Fruit fly (Drosophila melanogaster) whole organism: ENCODE data around the gene dan.
A peak's percentile ranks its signal among the peaks of the same experiment; 100 is the strongest.

Experiments
- CG8478 ChIP-seq: fragments of >200 bp; optimal IDR thresholded peaks from 2 replicates; lab custom pipeline; 2018; ENCODE audit warnings: inconsistent platforms
- Dll ChIP-seq: fragments of >200 bp; optimal IDR thresholded peaks from 2 replicates; lab custom pipeline; 2017
- EcR ChIP-seq, 2 experiments: fragments of >200 bp; optimal IDR thresholded peaks; 2 replicates each; lab custom pipeline; 2017; ENCODE audit warnings: missing biosample characterization in 2 of 2, missing genetic modification characterization in 2 of 2, missing genetic modification reagents in 2 of 2
- pan ChIP-seq: fragments of >200 bp; optimal IDR thresholded peaks from 2 replicates; lab custom pipeline; 2017
- psq ChIP-seq: fragments of >200 bp; optimal IDR thresholded peaks from 2 replicates; lab custom pipeline; 2017
- usp ChIP-seq: fragments of >200 bp; optimal IDR thresholded peaks from 2 replicates; lab custom pipeline; 2017; ENCODE audit warnings: missing biosample characterization, missing genetic modification characterization, mixed read lengths

The dan gene

DNA sequence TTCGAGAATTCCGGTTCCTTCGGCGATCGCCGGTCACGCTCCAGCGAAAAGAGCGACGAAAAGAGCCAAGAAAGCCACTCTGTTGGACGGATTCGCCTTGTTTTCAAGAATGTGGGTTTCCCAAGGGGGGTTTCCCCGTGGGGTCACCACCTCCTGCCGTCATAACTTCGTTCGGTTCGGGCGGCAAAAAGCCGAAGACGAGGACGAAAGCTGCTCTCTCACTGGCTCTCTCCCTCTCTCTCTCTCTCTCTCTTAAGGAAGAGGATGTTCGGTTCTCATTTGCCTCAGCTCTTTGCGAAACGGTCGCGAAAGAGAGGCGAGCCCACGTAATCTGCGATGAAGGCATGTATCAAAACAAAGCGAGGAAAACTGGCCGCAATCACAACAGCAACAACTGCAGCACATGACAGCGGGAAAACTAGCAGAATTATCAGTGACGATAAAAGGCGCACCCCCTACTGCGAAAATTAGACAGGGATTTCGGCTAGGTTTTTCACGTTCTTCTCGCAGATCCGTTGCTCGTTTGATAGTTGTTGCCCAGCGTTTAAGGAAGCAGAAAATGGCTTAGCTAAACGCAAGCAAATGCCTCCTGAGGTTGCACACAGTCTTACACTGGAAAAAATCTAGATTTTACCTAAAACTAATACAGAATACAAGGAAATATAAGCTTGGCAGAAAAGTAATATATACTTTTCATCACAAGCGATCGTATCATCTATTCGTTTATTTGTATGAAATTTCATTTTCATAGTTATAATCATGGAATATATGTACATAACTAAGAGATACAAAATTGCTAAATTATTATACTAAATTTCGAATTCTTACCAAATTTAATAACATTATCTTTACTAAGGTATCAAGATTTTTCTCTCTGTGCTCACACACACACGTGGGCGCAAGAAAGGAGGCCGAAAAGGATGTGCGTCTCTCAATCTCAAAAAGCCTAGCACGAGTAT is at the start of gene dan:
TSS of gene dan (plus strand) at position 900 of the 959 bp plus-strand sequence.
- TF ChIP-seq CG8478 (lab: Kevin White, UChicago) (no peak), Dll (no peak), usp (no peak), psq (no peak), pan (lab: Kevin White, UChicago) (no peak), EcR (GFP tag; optimal IDR thresholded peaks at IDR 0.05; lab: Kevin White, UChicago) (no peak)

DNA sequence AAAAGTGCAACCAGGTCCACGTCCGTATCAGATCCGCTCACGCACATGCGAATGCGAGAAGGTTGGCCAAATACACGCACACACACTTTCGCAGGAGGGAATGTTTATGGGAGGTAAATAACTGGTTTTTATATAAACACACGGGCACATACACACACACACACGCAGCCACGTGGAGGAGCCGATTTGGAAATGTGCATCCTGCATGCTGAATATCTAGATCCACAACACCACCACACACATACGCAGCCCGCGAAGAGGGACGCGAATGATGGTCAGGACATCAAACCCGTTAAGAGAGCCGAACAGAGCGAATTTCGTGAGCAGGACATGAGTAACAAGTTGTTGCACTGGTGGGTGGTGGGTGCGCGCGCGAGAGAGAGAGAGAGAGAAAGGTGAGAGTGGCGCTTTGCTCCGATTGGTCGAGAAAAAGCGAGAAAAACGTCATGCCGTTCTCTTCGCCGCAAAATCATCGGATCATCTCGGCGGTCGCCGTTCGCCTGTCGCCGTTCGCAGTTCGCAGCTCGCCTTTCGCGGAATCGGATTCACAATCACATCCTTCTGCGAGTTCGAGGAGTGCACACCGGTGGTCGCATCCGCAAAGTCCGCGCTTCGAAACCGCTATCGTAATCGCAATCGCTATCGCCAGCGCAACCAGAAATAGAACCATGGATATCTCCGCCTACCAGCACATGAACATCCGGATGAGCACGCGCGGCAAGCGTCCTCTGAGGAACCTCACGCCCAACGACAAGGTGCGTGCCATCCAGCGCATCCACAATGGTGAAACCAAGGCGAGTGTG is 46.4 kb upstream of the dan start, which contains the start of gene danr:
TSS of gene danr (plus strand) at position 508 of the 803 bp plus-strand sequence.
- TF ChIP-seq Dll (peak; percentile 76), CG8478 (lab: Kevin White, UChicago) (no peak)

DNA sequence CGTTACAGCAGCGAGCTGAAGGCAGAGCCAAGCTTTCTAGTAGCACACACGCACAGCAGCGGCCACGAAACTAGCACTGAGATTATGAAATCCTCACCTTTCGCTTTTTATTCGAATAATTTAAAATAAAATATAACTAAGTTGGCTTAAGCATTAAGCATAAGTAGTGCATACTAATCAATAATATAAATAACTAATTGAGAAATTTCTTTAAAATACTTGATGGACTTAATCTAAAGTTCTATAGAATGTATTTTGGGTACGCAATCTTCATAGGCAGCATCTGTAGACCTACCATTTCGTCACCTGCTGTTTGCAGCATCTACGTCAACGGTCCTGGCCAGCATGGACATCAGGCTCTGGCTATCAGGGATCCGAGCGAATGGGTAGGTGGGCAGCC is 31.8 kb upstream of the dan start:
- TF ChIP-seq pan (lab: Kevin White, UChicago) (no peak), psq (no peak), Dll (no peak), EcR (GFP tag; optimal IDR thresholded peaks at IDR 0.05; lab: Kevin White, UChicago) (no peak), usp (no peak), CG8478 (lab: Kevin White, UChicago) (no peak)

DNA sequence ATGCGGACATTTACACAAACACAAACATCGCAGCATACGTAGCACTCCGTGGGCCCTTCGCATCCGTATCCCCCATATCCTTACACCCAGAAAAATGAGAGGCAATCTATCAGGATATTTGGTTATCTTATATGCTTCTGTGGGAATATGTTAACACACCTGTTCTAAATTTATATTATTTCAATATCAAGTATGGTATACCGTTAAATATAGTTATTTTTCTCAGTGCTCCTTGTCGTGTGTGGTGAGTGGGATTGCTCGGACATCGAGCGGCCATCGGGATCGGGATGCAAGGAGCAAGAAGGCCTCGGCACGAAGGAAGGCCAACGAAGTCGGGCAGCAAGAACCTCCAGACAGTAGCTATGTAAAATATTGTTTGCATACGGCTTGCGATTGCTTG is 22.7 kb upstream of the dan start:
- TF ChIP-seq pan (lab: Kevin White, UChicago) (no peak), CG8478 (lab: Kevin White, UChicago) (no peak), Dll (no peak), psq (no peak), EcR (GFP tag; optimal IDR thresholded peaks at IDR 0.05; lab: Kevin White, UChicago) (no peak), usp (no peak)

DNA sequence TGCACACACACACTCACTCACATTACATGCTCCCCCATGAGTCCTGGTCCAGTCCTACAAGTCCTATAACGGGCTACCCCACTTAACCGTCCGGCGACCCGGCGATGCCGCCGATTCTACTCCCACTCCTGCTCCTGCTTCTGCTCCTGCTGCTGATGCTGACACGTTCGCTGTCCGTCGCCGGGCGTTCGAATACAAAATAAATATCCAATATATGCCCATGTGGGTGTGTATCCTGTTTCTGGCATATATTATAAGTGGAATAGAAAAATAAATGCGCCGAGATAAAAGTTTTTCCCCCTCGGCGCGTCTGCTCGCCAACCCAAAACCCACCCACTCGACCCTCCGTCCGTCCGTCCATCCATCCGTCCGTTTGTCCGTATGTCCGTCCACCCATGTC is 17.4 kb upstream of the dan start:
- no peak for TF ChIP-seq CG8478 (lab: Kevin White, UChicago)
- TF ChIP-seq usp: no peak

DNA sequence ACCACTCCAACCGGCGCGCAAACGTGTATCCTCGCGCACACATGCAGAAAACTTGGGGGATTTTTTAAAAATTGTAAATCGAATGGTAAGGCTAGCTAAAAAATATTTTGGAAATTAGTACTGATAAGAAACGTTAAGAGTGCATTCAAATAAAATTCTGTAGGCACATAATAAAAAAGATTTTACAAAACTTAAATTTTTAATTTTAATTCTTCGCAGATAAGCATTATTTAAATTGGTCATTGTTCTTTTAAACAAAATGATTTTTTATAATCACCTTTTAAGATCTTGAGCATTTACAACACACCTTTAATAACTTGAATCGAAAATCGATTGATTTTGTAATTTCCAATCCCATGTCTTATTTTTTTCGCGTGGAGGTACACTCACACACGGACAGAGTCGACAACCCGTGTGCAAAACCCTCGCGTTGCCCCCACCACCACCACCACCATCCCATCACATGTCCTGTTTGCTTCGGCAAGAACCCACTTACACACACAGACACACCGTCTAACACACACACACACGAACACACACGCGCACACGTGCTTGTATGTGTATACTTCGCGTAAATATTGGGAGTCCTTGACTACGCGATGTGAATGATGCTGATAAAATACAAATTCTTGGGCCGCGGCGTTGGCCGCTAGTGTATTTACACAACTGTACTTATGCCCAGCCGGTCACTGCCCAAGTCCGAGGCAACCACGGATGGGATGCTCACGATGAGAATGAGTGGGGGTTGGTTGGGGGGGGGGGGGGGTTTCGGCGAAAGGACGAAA is 16.6 kb upstream of the dan start:
- TF ChIP-seq EcR (GFP tag; optimal IDR thresholded peaks at IDR 0.05; lab: Kevin White, UChicago): no peak
- TF ChIP-seq psq: no peak
- no peak for TF ChIP-seq pan (lab: Kevin White, UChicago)
- no peak for TF ChIP-seq CG8478 (lab: Kevin White, UChicago)
- no peak for TF ChIP-seq Dll
- no peak for TF ChIP-seq usp

DNA sequence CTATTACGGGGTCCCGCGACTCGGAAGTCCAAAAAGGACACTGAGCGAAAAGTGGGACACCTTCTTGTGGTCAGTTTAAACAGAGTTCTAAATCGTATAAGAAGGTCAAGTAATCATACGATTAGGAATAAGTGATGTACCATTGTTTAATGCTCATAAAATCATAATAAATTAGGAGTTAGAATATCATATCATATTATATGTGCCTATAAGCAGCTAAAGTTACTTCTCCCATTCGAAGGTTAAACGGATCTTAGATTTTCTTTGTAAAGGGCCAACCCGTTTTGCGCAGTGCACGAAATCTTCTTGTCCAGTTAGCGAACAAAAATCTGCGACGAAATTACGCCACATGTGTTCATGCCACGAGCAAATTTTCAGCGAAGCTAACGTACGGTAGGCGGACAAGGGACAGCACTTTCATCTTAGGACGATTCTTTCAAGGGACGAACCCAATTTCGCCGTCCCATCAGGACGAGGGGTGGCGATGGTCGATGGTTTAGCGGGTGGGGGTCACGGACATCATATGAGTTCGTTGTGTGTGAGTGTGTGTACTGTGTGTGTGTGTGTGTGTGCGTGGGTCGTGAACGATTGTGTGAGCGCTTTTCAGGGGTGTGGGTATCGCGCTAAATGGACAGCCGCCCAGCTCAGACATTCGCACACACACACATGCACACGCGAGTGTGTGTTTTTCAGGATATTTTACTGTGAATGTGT is 15.8 kb upstream of the dan start:
- no peak for TF ChIP-seq EcR (GFP tag; optimal IDR thresholded peaks at IDR 0.05; lab: Kevin White, UChicago)
- TF ChIP-seq Dll: no peak
- TF ChIP-seq usp: no peak
- TF ChIP-seq psq: no peak
- TF ChIP-seq pan (lab: Kevin White, UChicago): no peak
- TF ChIP-seq CG8478 (lab: Kevin White, UChicago): no peak

DNA sequence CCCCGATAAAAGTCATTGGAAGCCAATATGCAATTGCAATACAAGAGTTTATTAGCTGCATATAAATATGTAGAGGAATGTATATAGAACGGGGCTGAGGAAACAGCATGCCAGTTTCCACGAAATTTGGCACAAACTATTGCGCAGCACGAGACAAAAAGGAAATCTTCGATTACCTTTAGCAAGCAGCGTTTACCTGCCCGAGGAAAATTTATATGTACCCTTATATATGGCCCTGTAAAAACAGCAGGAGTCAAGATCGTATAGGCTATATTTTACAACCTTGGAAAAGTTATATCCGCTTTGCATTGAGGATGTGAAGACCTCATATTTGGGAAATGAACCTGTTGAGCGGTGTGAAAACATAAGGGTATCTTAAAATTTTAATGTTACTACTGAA is 11.8 kb upstream of the dan start:
- TF ChIP-seq psq: no peak
- TF ChIP-seq EcR (GFP tag; optimal IDR thresholded peaks at IDR 0.05; lab: Kevin White, UChicago): no peak
- TF ChIP-seq pan (lab: Kevin White, UChicago): no peak
- TF ChIP-seq usp: no peak
- TF ChIP-seq Dll: no peak
- no peak for TF ChIP-seq CG8478 (lab: Kevin White, UChicago)

DNA sequence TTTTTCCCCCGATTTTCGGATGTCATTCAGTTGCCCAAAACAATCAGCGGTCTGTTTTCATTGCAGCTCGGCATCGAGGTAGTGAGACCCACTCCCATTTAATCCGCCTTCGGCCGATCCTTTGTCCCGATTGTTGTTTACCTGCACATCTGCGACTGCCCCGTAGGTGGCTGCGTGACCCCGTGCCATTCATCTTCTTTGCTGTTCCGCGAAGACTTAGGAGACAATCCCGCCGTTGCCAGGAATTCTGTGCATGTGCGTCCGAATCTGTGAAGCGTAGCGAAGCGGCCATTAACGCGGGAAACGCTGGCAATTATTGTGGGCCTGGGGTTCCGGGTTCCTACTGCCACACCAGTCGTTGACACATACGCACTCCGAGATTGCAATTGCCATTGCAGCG is 11.2 kb upstream of the dan start:
- TF ChIP-seq psq (no peak), CG8478 (lab: Kevin White, UChicago) (no peak), pan (lab: Kevin White, UChicago) (no peak), EcR (GFP tag; optimal IDR thresholded peaks at IDR 0.05; lab: Kevin White, UChicago) (no peak), Dll (no peak), usp (no peak)

DNA sequence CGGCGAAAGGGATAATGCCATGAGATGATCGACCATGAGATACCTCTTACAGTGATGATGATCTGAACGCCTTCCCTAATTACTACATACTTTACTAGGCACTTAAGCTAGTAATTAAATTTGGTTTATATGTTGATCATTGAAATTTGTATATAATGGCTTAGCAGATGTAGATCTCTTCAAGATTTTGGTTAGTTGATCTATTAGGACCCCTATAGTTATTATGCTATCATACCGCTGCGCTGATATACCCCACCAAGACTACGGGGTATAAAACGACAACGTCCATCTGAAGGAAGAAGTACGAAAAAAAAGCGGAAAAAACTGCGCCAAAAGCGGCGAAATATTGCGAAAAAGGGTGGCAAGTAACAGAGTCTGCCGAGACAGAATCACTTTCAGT is 9.9 kb upstream of the dan start:
- no peak for TF ChIP-seq EcR (GFP tag; optimal IDR thresholded peaks at IDR 0.05; lab: Kevin White, UChicago)
- peak; percentile 89 for TF ChIP-seq pan (lab: Kevin White, UChicago)

DNA sequence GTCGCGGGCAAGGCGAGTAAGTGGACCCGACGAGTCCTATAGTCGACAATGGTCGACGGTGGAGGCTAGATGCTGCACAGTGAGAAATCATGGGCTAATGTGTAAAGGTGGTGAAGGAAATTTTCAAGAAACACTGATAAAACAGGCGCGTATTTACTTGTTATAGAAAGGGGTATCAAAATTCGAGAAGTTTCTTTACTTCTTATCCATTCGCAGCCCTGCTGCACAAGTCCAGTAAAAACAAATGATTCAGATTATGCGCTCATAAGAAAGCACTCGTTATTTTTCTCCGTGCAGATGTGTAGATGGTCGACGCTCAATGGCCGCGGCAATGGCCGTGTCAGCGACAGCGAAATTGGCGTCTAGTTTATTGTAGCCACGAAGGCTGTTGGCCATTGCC is 7.7 kb upstream of the dan start:
- TF ChIP-seq EcR (GFP tag; optimal IDR thresholded peaks at IDR 0.05; lab: Kevin White, UChicago) (no peak), psq (no peak), pan (lab: Kevin White, UChicago) (no peak), CG8478 (lab: Kevin White, UChicago) (no peak), usp (no peak), Dll (no peak)
